Worm (Caenorhabditis elegans) whole organism, L2 larva: ENCODE data around the gene Y97E10B.1.

Experiments used
- ama-1 ChIP-seq: fragments of 150-350 bp; optimal IDR thresholded peaks from 2 replicates; lab custom pipeline; 2018; ENCODE audit warnings: inconsistent platforms
- nhr-11 ChIP-seq: fragments of 150-350 bp; optimal IDR thresholded peaks from 2 replicates; lab custom pipeline; 2014; ENCODE audit warnings: missing biosample characterization, missing genetic modification characterization

DNA sequence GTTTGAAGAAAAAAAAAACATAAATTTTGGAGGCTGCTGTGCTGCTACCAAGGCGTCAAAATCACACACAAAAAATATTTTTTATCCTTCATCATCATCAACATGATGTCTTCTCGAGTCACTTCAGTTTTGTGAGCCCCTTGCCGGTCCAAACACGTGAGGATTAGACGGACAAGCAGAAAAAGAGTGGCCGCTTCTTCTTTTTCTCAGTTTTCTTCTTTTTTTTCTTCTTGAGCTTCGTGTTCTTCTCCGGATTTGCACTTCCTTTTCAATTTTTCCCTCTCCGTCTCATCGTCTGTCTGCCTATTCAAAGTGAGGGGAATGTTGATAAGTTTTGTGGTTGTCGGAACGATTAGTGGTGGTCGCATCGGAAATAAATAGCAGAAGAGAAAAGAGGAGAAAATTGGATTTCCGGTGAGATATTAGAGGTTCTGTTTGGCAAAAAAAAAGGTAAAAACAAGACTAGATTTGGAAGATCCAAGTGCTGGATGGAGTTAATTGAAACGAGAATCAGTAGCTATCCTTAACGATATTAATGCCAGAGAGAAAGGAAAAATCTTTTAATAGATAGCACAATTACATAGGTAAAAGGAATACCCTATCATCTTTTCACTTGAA lies 36.8 kb downstream of the Y97E10B.1 start:
- TF ChIP-seq ama-1, result no peak
- TF ChIP-seq nhr-11 (tag; lab: Kevin White, UChicago), result no peak
